Worm (Caenorhabditis elegans): ENCODE results near the gene wsp-1.

The wsp-1 gene

DNA sequence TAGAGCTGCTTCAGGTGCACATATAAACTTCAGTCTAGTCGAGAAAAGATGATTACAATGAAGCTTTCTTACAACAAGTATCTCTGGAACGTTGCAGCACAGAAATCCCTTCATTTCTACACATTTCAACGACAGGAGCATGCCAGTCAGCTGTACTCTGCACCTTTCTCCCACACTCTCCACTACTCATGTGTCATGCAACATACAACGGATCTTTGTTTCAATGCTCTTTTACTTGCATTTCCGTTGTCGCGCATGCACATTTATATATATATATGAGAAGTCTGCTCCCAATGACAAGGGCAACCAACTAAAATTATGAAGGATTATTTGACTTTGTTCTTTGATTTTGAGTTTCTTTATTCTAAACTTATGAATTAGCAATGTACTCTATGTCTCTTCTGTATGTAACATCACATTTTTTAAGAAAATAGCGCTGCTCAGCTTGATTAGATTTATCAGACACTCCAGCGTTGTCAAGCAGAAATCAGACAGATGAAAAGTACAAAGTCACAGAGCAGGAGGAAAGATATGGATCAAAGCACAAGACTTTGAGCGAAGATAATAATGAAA lies 36.4 kb upstream of the wsp-1 start:
- TF ChIP-seq zim-3 (tag; optimal IDR thresholded peaks at IDR 0.05) (no peak), aptf-3 (GFP tag; IDR thresholded peaks at IDR 0.05) (no peak), rcor-1 (GFP tag; IDR thresholded peaks at IDR 0.05) (no peak), lsl-1 (GFP tag; optimal IDR thresholded peaks at IDR 0.05) (no peak), madf-10 (tag; optimal IDR thresholded peaks at IDR 0.05) (no peak), madf-8 (GFP tag; conservative IDR thresholded peaks at IDR 0.05) (no peak), F39B2.1 (GFP tag; IDR thresholded peaks at IDR 0.05) (no peak), nhr-80 (tag; optimal IDR thresholded peaks at IDR 0.05) (no peak), mes-4 (tag; optimal IDR thresholded peaks at IDR 0.05) (no peak), ztf-26 (tag; optimal IDR thresholded peaks at IDR 0.05) (no peak)

DNA sequence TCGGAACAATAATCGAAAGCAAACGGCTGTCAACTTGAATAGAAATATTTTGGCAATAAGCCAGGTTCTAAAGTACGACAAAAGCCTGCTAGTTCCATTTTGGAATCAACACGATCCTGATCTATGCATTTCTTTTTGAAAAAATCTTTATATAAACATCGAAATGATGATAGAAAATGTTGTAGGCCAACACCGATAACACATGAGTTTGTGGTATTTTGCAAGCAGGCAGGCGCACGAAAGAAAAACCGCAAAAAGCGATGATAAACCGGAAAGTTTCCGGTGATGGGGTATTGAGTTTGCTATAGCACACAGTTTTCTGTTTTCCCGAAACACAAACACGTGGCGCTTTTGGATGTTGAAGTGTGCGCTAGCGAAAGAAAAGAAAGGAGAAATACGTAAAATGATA lies 35.3 kb upstream of the wsp-1 start:
- TF ChIP-seq xnd-1 (tag; optimal IDR thresholded peaks at IDR 0.05) (no peak), F57C9.4 (tag; optimal IDR thresholded peaks at IDR 0.05) (no peak), B0336.3 (GFP tag; IDR thresholded peaks at IDR 0.05) (no peak), ztf-28 (GFP tag; IDR thresholded peaks at IDR 0.05) (no peak), bed-1 (GFP tag; IDR thresholded peaks at IDR 0.05) (no peak), cebp-1 (GFP tag; IDR thresholded peaks at IDR 0.05) (no peak), cebp-1 (tag; optimal IDR thresholded peaks at IDR 0.05) (peak; percentile 12), chd-7 (tag; optimal IDR thresholded peaks at IDR 0.05) (no peak), snpc-4 (GFP tag; optimal IDR thresholded peaks at IDR 0.05) (no peak), snpc-4 (tag; optimal IDR thresholded peaks at IDR 0.05) (no peak), let-526 (GFP tag; IDR thresholded peaks at IDR 0.05) (no peak), nhr-80 (tag; optimal IDR thresholded peaks at IDR 0.05) (peak; percentile 43), ceh-40 (GFP tag; IDR thresholded peaks at IDR 0.05) (no peak), hmg-1.2 (GFP tag; IDR thresholded peaks at IDR 0.05) (no peak), pbrm-1 (GFP tag; IDR thresholded peaks at IDR 0.05) (no peak), lin-40 (tag; optimal IDR thresholded peaks at IDR 0.05) (no peak), ceh-27 (GFP tag; optimal IDR thresholded peaks at IDR 0.05) (no peak), F22D6.2 (tag; optimal IDR thresholded peaks at IDR 0.05) (no peak), lag-1 (GFP tag; IDR thresholded peaks at IDR 0.05) (no peak), lsl-1 (GFP tag; optimal IDR thresholded peaks at IDR 0.05) (no peak), lin-26 (GFP tag; IDR thresholded peaks at IDR 0.05) (0 out of 2 replicates have a peak, but pooled peaks have one; percentile 15), attf-6 (GFP tag; IDR thresholded peaks at IDR 0.05) (no peak), atf-7 (tag; optimal IDR thresholded peaks at IDR 0.05) (no peak), hmg-20 (GFP tag; IDR thresholded peaks at IDR 0.05) (no peak)

DNA sequence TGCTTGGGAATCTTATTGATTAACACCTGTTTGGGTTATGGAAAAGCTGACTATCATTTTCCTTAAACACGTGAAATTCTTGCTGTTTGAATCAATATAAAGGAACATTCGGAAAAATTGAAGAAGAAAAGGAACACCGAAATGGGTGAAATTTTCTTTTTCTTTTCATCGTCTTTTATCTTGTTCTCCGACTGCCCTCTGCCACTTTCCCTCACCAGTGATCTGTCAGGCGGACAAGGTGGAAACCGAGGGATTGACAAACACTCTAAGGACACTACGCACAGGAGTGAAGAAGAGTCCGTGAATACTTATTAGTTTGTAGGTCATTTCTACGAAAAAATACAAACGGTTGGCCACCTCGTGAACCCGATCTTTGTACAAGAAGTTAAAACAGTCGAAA lies 34.5 kb upstream of the wsp-1 start:
- TF ChIP-seq let-526 (GFP tag; IDR thresholded peaks at IDR 0.05) (no peak), attf-3 (GFP tag; conservative IDR thresholded peaks at IDR 0.05) (0 out of 2 replicates have a peak, but pooled peaks have one; percentile 34)

DNA sequence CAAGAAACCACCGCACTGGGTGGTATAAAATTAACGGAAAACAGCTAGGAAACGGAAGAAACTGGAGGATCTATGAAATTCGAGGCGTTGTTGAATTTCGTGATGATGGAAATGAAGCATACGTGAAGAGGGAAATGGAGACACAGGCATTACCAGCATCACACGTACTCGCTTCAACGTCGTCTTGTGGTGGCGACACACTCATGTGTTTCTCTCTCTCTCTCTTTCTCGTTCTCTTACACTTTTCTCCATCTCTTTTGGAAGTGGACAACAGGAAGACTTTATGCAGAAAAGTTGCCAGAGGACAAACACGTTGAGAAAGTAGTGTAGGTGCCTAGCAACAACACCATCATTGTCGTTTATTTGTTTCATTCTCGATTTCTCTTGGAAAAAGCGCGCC lies 33.7 kb upstream of the wsp-1 start:
- TF ChIP-seq nhr-80 (tag; optimal IDR thresholded peaks at IDR 0.05), result peak; percentile 6
- no peak for TF ChIP-seq ZK185.1 (tag; optimal IDR thresholded peaks at IDR 0.05; ENCODE audit: poor library complexity, severe bottlenecking)
- TF ChIP-seq hmg-1.2 (GFP tag; IDR thresholded peaks at IDR 0.05), result peak; percentile 17; the same call in 1 of the 2 replicates
- no peak for TF ChIP-seq cebp-1 (GFP tag; IDR thresholded peaks at IDR 0.05)
- TF ChIP-seq cebp-1 (tag; optimal IDR thresholded peaks at IDR 0.05), result peak; percentile 27
- TF ChIP-seq F57A8.1 (GFP tag; optimal IDR thresholded peaks at IDR 0.05), result no peak
